Worm (Caenorhabditis elegans) whole organism, young adult: Measurements from ENCODE around the gene C03B1.7.

Experiments used
- D2030.7 ChIP-seq: fragments of 200-800 bp; sonication (Bioruptor generic); IDR thresholded peaks from 2 replicates; pipeline ENCODE4 v1.3.6; 2022; ENCODE audit warnings: missing genetic modification reagents, missing genetic modification characterization, missing compliant biosample characterization
- Y53F4B.3 ChIP-seq: fragments of 200-800 bp; sonication (Bioruptor generic); IDR thresholded peaks from 2 replicates; pipeline ENCODE4 v1.3.6; 2022; ENCODE audit warnings: missing genetic modification reagents, missing genetic modification characterization, missing compliant biosample characterization
- atf-7 ChIP-seq: sonication (generic microtip); optimal IDR thresholded peaks from 2 replicates; lab custom pipeline; 2017; ENCODE audit warnings: mild to moderate bottlenecking, missing genetic modification characterization, missing compliant biosample characterization
- attf-3 ChIP-seq: fragments of 200-800 bp; sonication (Bioruptor generic); conservative IDR thresholded peaks from 2 replicates; pipeline ENCODE4 v1.3.6; 2022; ENCODE audit warnings: missing genetic modification reagents, missing genetic modification characterization, missing compliant biosample characterization
- ceh-100 ChIP-seq: fragments of 200-800 bp; sonication (Bioruptor generic); IDR thresholded peaks from 2 replicates; pipeline ENCODE4 v1.3.6; 2022; ENCODE audit warnings: missing genetic modification reagents, missing genetic modification characterization, missing compliant biosample characterization
- ceh-40 ChIP-seq: fragments of 200-800 bp; sonication (Bioruptor generic); IDR thresholded peaks from 2 replicates; pipeline ENCODE4 v1.3.6; 2022; ENCODE audit warnings: missing genetic modification characterization, missing compliant biosample characterization
- dpff-1 ChIP-seq: sonication (generic microtip); optimal IDR thresholded peaks from 2 replicates; lab custom pipeline; 2017; ENCODE audit warnings: mild to moderate bottlenecking, missing genetic modification characterization, missing compliant biosample characterization
- dpl-1 ChIP-seq: fragments of 150-350 bp; optimal IDR thresholded peaks from 2 replicates; lab custom pipeline; 2014; ENCODE audit warnings: missing biosample characterization, missing genetic modification reagents, missing genetic modification characterization
- lin-26 ChIP-seq: fragments of 200-800 bp; sonication (Bioruptor generic); IDR thresholded peaks from 2 replicates; pipeline ENCODE4 v1.3.6; 2022; ENCODE audit warnings: missing genetic modification reagents, missing genetic modification characterization, missing compliant biosample characterization
- nfya-1 ChIP-seq: sonication (generic microtip); optimal IDR thresholded peaks from 2 replicates; lab custom pipeline; 2017; ENCODE audit warnings: antibody characterized with exemption, missing compliant biosample characterization, missing genetic modification characterization, borderline replicate concordance; ENCODE audit not compliant: insufficient read depth
- snpc-4 ChIP-seq, 5 experiments: fragments of 150-350 bp in 1 of 5; sonication (generic microtip) in 4 of 5; optimal IDR thresholded peaks; 2 replicates each; lab custom pipeline; 2014 to 2018; ENCODE audit warnings: missing genetic modification characterization in 5 of 5, missing biosample characterization in 3 of 5, antibody characterized with exemption in 2 of 5, mild to moderate bottlenecking in 2 of 5, missing compliant biosample characterization in 2 of 5, missing genotype in 2 of 5, moderate library complexity in 2 of 5, missing genetic modification reagents in 1 of 5
- ztf-28 ChIP-seq: fragments of 200-800 bp; sonication (Bioruptor generic); IDR thresholded peaks from 2 replicates; pipeline ENCODE4 v1.3.6; 2022; ENCODE audit warnings: missing genetic modification reagents, missing genetic modification characterization, missing compliant biosample characterization
- ztf-6 ChIP-seq: fragments of 200-800 bp; sonication (Bioruptor generic); IDR thresholded peaks from 2 replicates; pipeline ENCODE4 v1.3.6; 2022; ENCODE audit warnings: missing genetic modification reagents, missing genetic modification characterization, missing compliant biosample characterization

- TF ChIP-seq lin-26 (GFP tag; lab: Robert Waterston, UW): no peak
- TF ChIP-seq Y53F4B.3: no peak
- TF ChIP-seq nfya-1: no peak
- no peak for TF ChIP-seq attf-3 (GFP tag; lab: Robert Waterston, UW)
- TF ChIP-seq snpc-4 (GFP tag; optimal IDR thresholded peaks at IDR 0.05; lab: Kevin White, UChicago): no peak
- no peak for TF ChIP-seq snpc-4 (tag; optimal IDR thresholded peaks at IDR 0.05; lab: Kevin White, UChicago)
- no peak for TF ChIP-seq ceh-100
- no peak for TF ChIP-seq ceh-40 (GFP tag; lab: Robert Waterston, UW)
- no peak for TF ChIP-seq atf-7
- TF ChIP-seq dpff-1 (tag; lab: Kevin White, UChicago): no peak
- no peak for TF ChIP-seq ztf-28 (GFP tag; lab: Robert Waterston, UW)
- no peak for TF ChIP-seq dpl-1
- no peak for TF ChIP-seq D2030.7 (GFP tag; lab: Robert Waterston, UW)
- no peak for TF ChIP-seq ztf-6
These were observed 19.0 kb downstream of the C03B1.7 start, which contains the start of gene C03B1.14 for ce11 chrX:6360658-6361057.
